Fruit fly (Drosophila melanogaster) whole organism, adult: Measurements from ENCODE around the gene Pax.

ENCODE experiments used
- CG11617 ChIP-seq: fragments of 200-800 bp; sonication (Bioruptor generic); optimal IDR thresholded peaks from 2 replicates; lab custom pipeline; 2017; ENCODE audit warnings: mild to moderate bottlenecking, missing biosample characterization, missing genetic modification reagents, missing genetic modification characterization
- CG12768 ChIP-seq: fragments of 200-800 bp; sonication (Bioruptor generic); optimal IDR thresholded peaks from 2 replicates; lab custom pipeline; 2017; ENCODE audit warnings: missing biosample characterization, missing genetic modification characterization, mild to moderate bottlenecking, moderate library complexity, missing genetic modification reagents
- CG14711 ChIP-seq: fragments of 200-800 bp; sonication (Bioruptor generic); optimal IDR thresholded peaks from 2 replicates; lab custom pipeline; 2018; ENCODE audit warnings: missing biosample characterization, mild to moderate bottlenecking, missing genetic modification characterization, moderate library complexity
- CG1620 ChIP-seq: fragments of 200-800 bp; sonication (Bioruptor generic); optimal IDR thresholded peaks from 2 replicates; lab custom pipeline; 2016; ENCODE audit warnings: missing biosample characterization, missing genetic modification characterization
- CG33017 ChIP-seq: fragments of 200-800 bp; sonication (Bioruptor generic); optimal IDR thresholded peaks from 2 replicates; lab custom pipeline; 2018; ENCODE audit warnings: missing biosample characterization, mild to moderate bottlenecking, missing genetic modification characterization, moderate library complexity
- CG5204 ChIP-seq: fragments of 200-800 bp; sonication (Bioruptor generic); optimal IDR thresholded peaks from 2 replicates; lab custom pipeline; 2016; ENCODE audit warnings: missing biosample characterization, missing genetic modification characterization
- CG7045 ChIP-seq: fragments of 200-800 bp; sonication (Bioruptor generic); optimal IDR thresholded peaks from 2 replicates; lab custom pipeline; 2017; ENCODE audit warnings: missing biosample characterization, mild to moderate bottlenecking, missing genetic modification characterization
- CG7101 ChIP-seq: fragments of 200-800 bp; sonication (Bioruptor generic); optimal IDR thresholded peaks from 2 replicates; lab custom pipeline; 2018; ENCODE audit warnings: missing biosample characterization, mild to moderate bottlenecking, missing genetic modification characterization, moderate library complexity
- Clk ChIP-seq: fragments of 200-800 bp; sonication (Bioruptor generic); optimal IDR thresholded peaks from 2 replicates; lab custom pipeline; 2017; ENCODE audit warnings: missing biosample characterization, missing genetic modification characterization
- Crg-1 ChIP-seq: fragments of 200-800 bp; sonication (Bioruptor generic); optimal IDR thresholded peaks from 2 replicates; lab custom pipeline; 2016; ENCODE audit warnings: missing biosample characterization, missing genetic modification characterization
- Hr96 ChIP-seq: fragments of 200-800 bp; sonication (Bioruptor generic); optimal IDR thresholded peaks from 2 replicates; lab custom pipeline; 2016; ENCODE audit warnings: missing biosample characterization, missing genetic modification characterization
- Mnt ChIP-seq: fragments of 200-800 bp; sonication (Bioruptor generic); optimal IDR thresholded peaks from 2 replicates; lab custom pipeline; 2016; ENCODE audit warnings: missing biosample characterization, mild to moderate bottlenecking, missing genetic modification characterization
- bab1 ChIP-seq: fragments of 200-800 bp; sonication (Bioruptor generic); optimal IDR thresholded peaks from 3 replicates; lab custom pipeline; 2019; ENCODE audit warnings: missing biosample characterization, mild to moderate bottlenecking, missing genetic modification characterization, moderate library complexity
- cic ChIP-seq: fragments of 200-800 bp; sonication (Bioruptor generic); optimal IDR thresholded peaks from 2 replicates; lab custom pipeline; 2017; ENCODE audit warnings: missing biosample characterization, mild to moderate bottlenecking, missing genetic modification characterization, moderate library complexity
- cnc ChIP-seq, 2 experiments: fragments of >200 bp; optimal IDR thresholded peaks; 2 replicates each; lab custom pipeline; 2017
- kay ChIP-seq: fragments of 200-800 bp; sonication (Bioruptor generic); peaks from one replicate; lab custom pipeline; 2016; ENCODE audit warnings: missing biosample characterization, missing genetic modification characterization, borderline replicate concordance
- ovo ChIP-seq: fragments of 200-800 bp; sonication (Bioruptor generic); optimal IDR thresholded peaks from 2 replicates; lab custom pipeline; 2016; ENCODE audit warnings: missing biosample characterization, missing genetic modification characterization
- pad ChIP-seq: fragments of 200-800 bp; sonication (Bioruptor generic); optimal IDR thresholded peaks from 3 replicates; lab custom pipeline; 2017; ENCODE audit warnings: missing biosample characterization, missing genetic modification characterization, mild to moderate bottlenecking, moderate library complexity, missing genetic modification reagents
- tj ChIP-seq: fragments of 200-800 bp; sonication (Bioruptor generic); optimal IDR thresholded peaks from 3 replicates; lab custom pipeline; 2017; ENCODE audit warnings: missing biosample characterization, mild to moderate bottlenecking, missing genetic modification characterization, moderate library complexity
- toe ChIP-seq: fragments of 200-800 bp; sonication (Bioruptor generic); optimal IDR thresholded peaks from 2 replicates; lab custom pipeline; 2016; ENCODE audit warnings: missing biosample characterization, missing genetic modification characterization

Pax gene

DNA sequence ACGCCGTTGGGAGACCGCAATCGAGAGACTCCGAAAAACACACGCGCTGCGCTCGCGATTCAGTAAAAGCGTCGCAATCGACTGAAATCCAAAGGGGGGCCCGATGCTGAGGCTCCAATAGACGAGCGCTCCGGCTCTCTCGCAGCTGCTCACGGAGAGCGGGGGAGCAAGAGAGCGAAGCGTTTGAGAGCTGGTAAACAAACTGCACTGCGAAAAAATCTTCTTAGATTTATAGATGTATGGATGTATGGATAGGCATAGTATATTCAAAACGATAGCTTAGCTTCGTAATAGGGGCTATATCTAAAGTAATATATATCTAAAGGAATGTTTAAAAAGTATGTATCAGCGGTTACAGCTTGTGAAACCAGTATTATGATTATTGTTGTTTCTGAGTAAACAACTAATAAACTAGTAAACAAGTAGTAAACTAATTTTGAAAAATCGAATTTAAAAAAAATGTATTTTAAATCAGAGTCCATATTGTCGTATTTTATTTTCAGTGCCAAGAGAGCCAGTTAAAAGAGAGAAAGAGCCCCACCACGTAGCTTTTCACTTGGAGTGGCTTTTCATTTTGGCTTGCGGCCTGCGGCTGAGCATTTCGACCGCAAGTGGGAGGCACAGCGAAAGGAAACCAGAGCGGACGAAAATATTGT lies 2.8 kb downstream of the Pax start, which contains the start of the genes Alp12 and CG13085:
Gene Alp12, plus strand, starts transcription at position 584 of the 656 bp plus-strand sequence.
Gene CG13085, plus strand, starts transcription at position 584 of the 656 bp plus-strand sequence.
- TF ChIP-seq Mnt (peak; percentile 87), pad (GFP tag; lab: Kevin White, UChicago) (peak; percentile 91), CG12768 (peak; percentile 98), CG7045 (GFP tag; lab: Kevin White, UChicago) (peak; percentile 98), tj (GFP tag; lab: Kevin White, UChicago) (peak; percentile 98), CG14711 (peak; percentile 90), CG5204 (GFP tag; lab: Kevin White, UChicago) (peak; percentile 98), CG11617 (GFP tag; lab: Kevin White, UChicago) (peak; percentile 99), CG33017 (tag; lab: Kevin White, UChicago) (peak; percentile 97), Clk (GFP tag; lab: Kevin White, UChicago) (peak; percentile 95), cic (GFP tag; lab: Kevin White, UChicago) (peak; percentile 82), Hr96 (GFP tag; lab: Kevin White, UChicago) (peak; percentile 95), CG1620 (GFP tag; lab: Kevin White, UChicago) (peak; percentile 93), ovo (GFP tag; lab: Kevin White, UChicago) (peak; percentile 87), kay (GFP tag; lab: Kevin White, UChicago) (peak; percentile 8), bab1 (GFP tag; lab: Kevin White, UChicago) (peak; percentile 86), toe (GFP tag; lab: Kevin White, UChicago) (peak; percentile 97), Crg-1 (GFP tag; lab: Kevin White, UChicago) (peak; percentile 90), CG7101 (peak; percentile 96), cnc (optimal IDR thresholded peaks at IDR 0.05; lab: Kevin White, UChicago) (no peak)

DNA sequence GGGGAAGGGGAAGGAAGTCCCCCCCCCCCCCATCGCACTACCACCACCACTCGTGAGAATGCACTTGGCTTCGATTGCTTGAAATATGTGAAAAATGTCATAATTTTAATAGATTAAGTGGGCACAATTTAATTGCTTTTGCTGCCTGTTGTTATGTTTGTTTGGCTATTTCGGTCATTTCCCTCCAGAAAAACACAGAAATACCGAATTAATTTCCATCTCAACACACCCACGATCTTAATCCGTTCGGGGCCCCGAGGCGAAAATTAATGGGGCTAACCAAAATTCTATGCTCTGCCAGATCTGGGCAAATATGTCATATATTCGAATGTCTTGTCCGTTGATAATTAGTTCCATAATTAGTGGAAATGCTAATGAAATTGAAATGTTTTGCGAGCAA lies 3.8 kb downstream of the Pax start:
- TF ChIP-seq tj (GFP tag; lab: Kevin White, UChicago) = no peak
- TF ChIP-seq cnc (optimal IDR thresholded peaks at IDR 0.05; lab: Kevin White, UChicago) = no peak
- TF ChIP-seq ovo (GFP tag; lab: Kevin White, UChicago) = no peak
- TF ChIP-seq pad (GFP tag; lab: Kevin White, UChicago) = no peak
- no peak for TF ChIP-seq bab1 (GFP tag; lab: Kevin White, UChicago)
- TF ChIP-seq CG33017 (tag; lab: Kevin White, UChicago) = no peak
- no peak for TF ChIP-seq toe (GFP tag; lab: Kevin White, UChicago)
- no peak for TF ChIP-seq Hr96 (GFP tag; lab: Kevin White, UChicago)
- no peak for TF ChIP-seq CG7101

DNA sequence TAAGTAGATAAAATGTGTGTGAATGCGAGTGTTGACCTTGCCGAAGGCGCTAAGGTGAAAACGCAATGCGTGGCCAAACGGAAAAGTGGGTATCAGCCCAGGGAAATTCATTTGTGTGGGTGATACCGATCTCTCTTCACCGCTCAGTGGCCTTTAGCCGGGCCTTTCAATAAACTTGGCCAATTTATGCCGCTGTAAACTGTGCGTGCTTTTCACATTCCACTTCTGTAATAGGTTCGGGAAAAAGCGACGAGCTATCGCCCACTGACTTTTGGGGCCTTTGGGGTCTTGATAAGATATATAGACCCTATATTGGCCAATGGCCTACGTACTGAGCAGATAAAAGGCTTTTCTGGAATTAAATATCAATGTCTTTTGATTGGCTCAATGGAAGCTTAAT lies 4.8 kb downstream of the Pax start:
- TF ChIP-seq pad (GFP tag; lab: Kevin White, UChicago) (no peak), cic (GFP tag; lab: Kevin White, UChicago) (peak; percentile 38), Mnt (no peak)

DNA sequence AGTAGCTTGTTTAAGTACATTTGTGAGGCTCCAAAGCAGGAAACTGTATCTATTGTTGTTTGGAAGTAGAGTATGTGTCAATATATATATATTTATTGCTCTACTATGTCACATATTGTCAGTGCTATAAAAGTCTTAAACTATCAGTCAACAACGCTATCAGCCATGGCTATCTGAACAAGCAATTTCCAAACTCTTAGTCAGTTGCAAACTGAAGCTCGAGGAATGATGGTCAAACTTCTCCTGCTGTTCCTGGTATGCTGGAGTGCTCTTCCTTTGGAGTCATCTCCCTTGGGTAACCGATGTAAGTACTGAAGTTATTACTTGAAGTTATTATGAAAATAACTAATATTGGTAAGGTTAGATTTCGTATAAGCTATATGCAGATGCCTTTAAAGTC lies 7.5 kb downstream of the Pax start, which contains the start of gene lectin-37Db:
Gene lectin-37Db, plus strand, starts transcription at position 204 of the 400 bp plus-strand sequence.
- peak; percentile 53 for TF ChIP-seq cic (GFP tag; lab: Kevin White, UChicago)
- TF ChIP-seq Mnt = peak; percentile 1
- peak; percentile 23 for TF ChIP-seq CG12768
- TF ChIP-seq CG1620 (GFP tag; lab: Kevin White, UChicago) = no peak
- no peak for TF ChIP-seq kay (GFP tag; lab: Kevin White, UChicago)
- no peak for TF ChIP-seq CG7101
- no peak for TF ChIP-seq CG14711
- TF ChIP-seq bab1 (GFP tag; lab: Kevin White, UChicago) = no peak
- no peak for TF ChIP-seq tj (GFP tag; lab: Kevin White, UChicago)
- no peak for TF ChIP-seq ovo (GFP tag; lab: Kevin White, UChicago)
- TF ChIP-seq CG33017 (tag; lab: Kevin White, UChicago) = peak; percentile 22
- TF ChIP-seq Crg-1 (GFP tag; lab: Kevin White, UChicago) = no peak

DNA sequence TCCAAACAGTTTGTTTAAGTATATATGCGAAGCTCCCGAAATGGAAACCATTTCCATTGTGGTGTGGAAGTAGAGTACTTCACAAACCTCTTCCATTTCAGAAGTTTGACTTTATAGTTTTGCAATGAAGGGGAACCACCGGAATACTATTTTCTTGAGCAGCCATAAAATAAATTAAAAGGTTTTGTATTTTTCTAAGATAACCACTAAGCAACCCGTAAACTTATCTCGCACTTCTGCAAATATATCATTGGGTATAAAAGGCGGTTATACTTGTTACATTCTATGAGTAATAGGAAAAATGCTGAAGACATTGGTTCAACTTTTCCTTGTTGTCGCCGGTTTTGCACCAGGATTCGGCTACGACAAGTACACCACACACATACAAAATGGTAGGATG lies 8.4 kb downstream of the Pax start, which contains the start of gene lectin-37Da:
Gene lectin-37Da, plus strand, starts transcription at position 301 of the 400 bp plus-strand sequence.
- TF ChIP-seq cic (GFP tag; lab: Kevin White, UChicago) (no peak), cnc (optimal IDR thresholded peaks at IDR 0.05; lab: Kevin White, UChicago) (no peak), kay (GFP tag; lab: Kevin White, UChicago) (no peak), CG14711 (no peak), toe (GFP tag; lab: Kevin White, UChicago) (no peak), pad (GFP tag; lab: Kevin White, UChicago) (no peak), CG12768 (no peak), CG11617 (GFP tag; lab: Kevin White, UChicago) (no peak), Crg-1 (GFP tag; lab: Kevin White, UChicago) (no peak), Clk (GFP tag; lab: Kevin White, UChicago) (no peak), CG5204 (GFP tag; lab: Kevin White, UChicago) (no peak), Mnt (no peak), bab1 (GFP tag; lab: Kevin White, UChicago) (no peak)
